Worm (Caenorhabditis elegans): ENCODE data around the gene F59B2.9.
A peak's percentile ranks its signal among the peaks of the same experiment; 100 is the strongest.

Gene F59B2.9

DNA sequence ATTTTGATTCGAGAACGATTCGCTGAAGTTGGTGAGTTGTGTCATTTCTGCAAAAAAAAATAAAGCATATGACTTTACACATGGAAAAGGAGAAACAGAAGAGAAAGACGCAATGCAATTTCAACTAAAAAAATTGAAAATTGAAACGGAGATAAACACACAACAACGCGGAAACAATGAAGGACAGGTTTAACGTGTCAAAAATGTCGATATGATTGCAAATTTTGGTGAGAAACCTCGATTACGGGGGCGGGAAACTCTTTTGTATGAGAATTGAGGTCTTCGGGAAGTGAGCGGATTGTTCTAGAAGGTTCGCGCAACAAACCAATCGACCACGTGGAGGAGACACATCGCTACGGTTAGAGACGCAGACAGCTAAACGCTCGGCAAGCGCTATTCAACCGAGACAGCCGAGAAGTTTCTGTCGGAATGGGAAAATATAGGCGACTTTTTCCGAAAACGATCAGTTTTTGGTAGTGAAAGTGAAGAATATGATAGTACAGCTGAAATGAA, 41.6 kb upstream of the F59B2.9 start, which contains the start of gene R107.5:
Gene R107.5 (minus strand): TSS at position 51 of the 513 bp plus-strand sequence.
- TF ChIP-seq attf-6 (GFP tag; IDR thresholded peaks at IDR 0.05), result peak; percentile 55; the same call in 1 of the 2 replicates
- peak; percentile 87 for TF ChIP-seq rcor-1 (GFP tag; IDR thresholded peaks at IDR 0.05)
- peak; percentile 82 for TF ChIP-seq madf-3 (GFP tag; IDR thresholded peaks at IDR 0.05)
- peak; percentile 70; the same call in 1 of the 2 replicates for TF ChIP-seq cebp-1 (GFP tag; IDR thresholded peaks at IDR 0.05)
- peak; percentile 89 for TF ChIP-seq cebp-1 (tag; optimal IDR thresholded peaks at IDR 0.05)
- peak; percentile 86 for TF ChIP-seq ama-1 (optimal IDR thresholded peaks at IDR 0.05)
- no peak for TF ChIP-seq ama-1 (GFP tag; optimal IDR thresholded peaks at IDR 0.05)
- no peak for TF ChIP-seq F23B12.7 (tag; optimal IDR thresholded peaks at IDR 0.05; ENCODE audit: insufficient read depth)
- TF ChIP-seq ztf-25 (GFP tag; IDR thresholded peaks at IDR 0.05), result no peak
- TF ChIP-seq mel-28 (tag; optimal IDR thresholded peaks at IDR 0.05; ENCODE audit: borderline replicate concordance), result peak; percentile 84
- peak; percentile 20 for TF ChIP-seq die-1 (tag; optimal IDR thresholded peaks at IDR 0.05)
- peak; percentile 96 for TF ChIP-seq repo-1 (tag; optimal IDR thresholded peaks at IDR 0.05)
- TF ChIP-seq nhr-90 (tag; optimal IDR thresholded peaks at IDR 0.05), result peak; percentile 22
- peak in 2 of 3 experiments; percentile 52 to 78 for TF ChIP-seq lin-35 (GFP tag; optimal IDR thresholded peaks at IDR 0.05)
- no peak for TF ChIP-seq hrde-1 (tag; optimal IDR thresholded peaks at IDR 0.05; ENCODE audit: borderline replicate concordance)
- peak; percentile 97 for TF ChIP-seq lin-40 (tag; optimal IDR thresholded peaks at IDR 0.05)
- TF ChIP-seq ztf-18 (tag; optimal IDR thresholded peaks at IDR 0.05), result peak; percentile 63
- no peak for TF ChIP-seq snpc-4 (GFP tag; optimal IDR thresholded peaks at IDR 0.05)
- TF ChIP-seq snpc-4 (tag; optimal IDR thresholded peaks at IDR 0.05), result peak in 2 of 4 experiments; percentile 48 to 77
- peak; percentile 84 for TF ChIP-seq egl-44 (GFP tag; IDR thresholded peaks at IDR 0.05)
- TF ChIP-seq rpc-1 (optimal IDR thresholded peaks at IDR 0.05), result peak; percentile 97
- no peak for TF ChIP-seq rpc-1 (tag; optimal IDR thresholded peaks at IDR 0.05)
- no peak for TF ChIP-seq snpc-3.4 (tag; optimal IDR thresholded peaks at IDR 0.05)
- peak; percentile 8 for TF ChIP-seq unc-62 (GFP tag; optimal IDR thresholded peaks at IDR 0.05)
- no peak for TF ChIP-seq ceh-91 (GFP tag; IDR thresholded peaks at IDR 0.05)
- no peak for TF ChIP-seq lsy-27 (tag; optimal IDR thresholded peaks at IDR 0.05; ENCODE audit: borderline replicate concordance, insufficient read depth)
- TF ChIP-seq ztf-28 (GFP tag; IDR thresholded peaks at IDR 0.05), result 0 out of 2 replicates have a peak, but pooled peaks have one; percentile 56
- peak; percentile 62 for TF ChIP-seq ceh-79 (tag; optimal IDR thresholded peaks at IDR 0.05)
- TF ChIP-seq sdz-38 (tag; optimal IDR thresholded peaks at IDR 0.05), result no peak
- 0 out of 2 replicates have a peak, but pooled peaks have one; percentile 21 for TF ChIP-seq Y79H2A.3 (GFP tag; conservative IDR thresholded peaks at IDR 0.05)
- TF ChIP-seq egrh-3 (GFP tag; IDR thresholded peaks at IDR 0.05), result peak; percentile 55; the same call in 1 of the 2 replicates
- TF ChIP-seq somi-1 (GFP tag; optimal IDR thresholded peaks at IDR 0.05), result peak; percentile 97
- TF ChIP-seq hlh-12 (tag; optimal IDR thresholded peaks at IDR 0.05), result no peak
- peak; percentile 66 for TF ChIP-seq T07F8.4 (tag; optimal IDR thresholded peaks at IDR 0.05)
- TF ChIP-seq aptf-3 (GFP tag; IDR thresholded peaks at IDR 0.05), result peak; percentile 87; the same call in 1 of the 2 replicates
- no peak for TF ChIP-seq F39B2.1 (GFP tag; IDR thresholded peaks at IDR 0.05)
- TF ChIP-seq ztf-26 (tag; optimal IDR thresholded peaks at IDR 0.05), result peak; percentile 98
- peak; percentile 92 for TF ChIP-seq ztf-22 (GFP tag; optimal IDR thresholded peaks at IDR 0.05)
- TF ChIP-seq hlh-26 (GFP tag; conservative IDR thresholded peaks at IDR 0.05), result no peak
- 0 out of 2 replicates have a peak, but pooled peaks have one; percentile 60 for TF ChIP-seq ztf-6 (GFP tag; IDR thresholded peaks at IDR 0.05)
- TF ChIP-seq nfya-1 (tag; optimal IDR thresholded peaks at IDR 0.05; ENCODE audit: borderline replicate concordance, insufficient read depth), result no peak
- TF ChIP-seq T26A5.8 (tag; optimal IDR thresholded peaks at IDR 0.05), result no peak
- peak; percentile 59; the same call in 1 of the 2 replicates for TF ChIP-seq F33H1.4 (GFP tag; IDR thresholded peaks at IDR 0.05)
- TF ChIP-seq F10E7.11 (tag; optimal IDR thresholded peaks at IDR 0.05), result peak; percentile 82
- TF ChIP-seq nfya-2 (GFP tag; IDR thresholded peaks at IDR 0.05), result no peak
- TF ChIP-seq mes-4 (tag; optimal IDR thresholded peaks at IDR 0.05), result no peak
- TF ChIP-seq B0019.2 (GFP tag; conservative IDR thresholded peaks at IDR 0.05), result peak; percentile 46; the same call in 1 of the 2 replicates
- TF ChIP-seq B0261.1 (tag; optimal IDR thresholded peaks at IDR 0.05), result peak; percentile 32

Data from whole organism, young adult.